Fruit fly (Drosophila melanogaster): ENCODE measurements around the gene Glys.

Gene Glys

DNA sequence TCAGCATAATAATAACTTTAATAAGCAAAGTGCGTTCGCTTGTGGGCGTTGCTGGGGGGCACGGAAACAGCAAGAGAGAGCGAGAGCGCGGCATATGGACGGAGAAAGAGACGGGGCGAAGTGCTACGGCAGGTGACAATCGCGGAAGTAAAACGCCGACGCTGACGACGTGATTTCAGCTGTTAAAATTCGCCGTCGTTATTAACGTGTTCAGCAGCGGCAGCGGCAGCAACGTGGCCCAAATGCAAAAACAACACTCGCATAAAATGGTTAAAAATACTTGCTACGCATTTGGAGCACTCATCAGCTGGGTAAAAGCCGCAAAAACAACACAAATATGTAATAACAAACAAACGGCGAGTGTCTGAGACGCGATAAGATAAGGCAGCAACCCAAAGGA, 54.5 kb downstream of the Glys start:
- TF ChIP-seq CG8478 (optimal IDR thresholded peaks at IDR 0.05) (no peak), EcR (GFP tag; optimal IDR thresholded peaks at IDR 0.05) (no peak), psq (optimal IDR thresholded peaks at IDR 0.05) (no peak), usp (GFP tag; optimal IDR thresholded peaks at IDR 0.05) (no peak), pan (optimal IDR thresholded peaks at IDR 0.05) (no peak), Dll (optimal IDR thresholded peaks at IDR 0.05) (no peak)

DNA sequence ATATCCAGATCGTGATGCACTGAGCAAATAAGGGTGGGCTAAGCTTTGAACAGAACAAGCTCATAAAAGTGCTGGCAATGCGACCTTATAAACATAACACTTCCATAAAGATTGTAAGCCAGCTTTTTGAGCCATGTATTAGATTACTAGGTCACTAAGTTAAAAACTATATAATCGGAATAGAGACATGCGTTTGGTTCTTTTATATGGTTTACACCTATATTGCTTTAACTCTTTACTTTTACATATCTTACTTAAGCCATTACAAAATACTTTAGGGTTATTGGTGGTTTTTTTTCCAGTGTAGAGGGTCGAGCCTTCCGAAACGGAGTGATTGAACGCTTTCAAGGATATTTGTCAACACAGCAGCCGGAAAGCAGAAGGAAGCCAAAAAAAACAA, 55.0 kb downstream of the Glys start:
- TF ChIP-seq psq (optimal IDR thresholded peaks at IDR 0.05), result no peak
- TF ChIP-seq usp (GFP tag; optimal IDR thresholded peaks at IDR 0.05), result no peak
- TF ChIP-seq Dll (optimal IDR thresholded peaks at IDR 0.05), result no peak
- TF ChIP-seq EcR (GFP tag; optimal IDR thresholded peaks at IDR 0.05), result no peak
- no peak for TF ChIP-seq pan (optimal IDR thresholded peaks at IDR 0.05)

Data from whole organism.